Fruit fly (Drosophila melanogaster) whole organism, embryonic: ENCODE results near the gene CG16736.
A peak's percentile ranks its signal among the peaks of the same experiment; 100 is the strongest.

Experiments used
- Bgb ChIP-seq: fragments of 200-800 bp; sonication (Bioruptor generic); IDR thresholded peaks from 2 replicates; pipeline ENCODE4 v1.3.6; 2022; ENCODE audit warnings: missing biosample characterization, missing genetic modification characterization; ENCODE audit not compliant: partially characterized antibody
- CG10462 ChIP-seq: fragments of 200-800 bp; sonication (Bioruptor generic); optimal IDR thresholded peaks from 2 replicates; lab custom pipeline; 2016; ENCODE audit warnings: missing biosample characterization, missing genetic modification characterization
- CG10565 ChIP-seq: fragments of 200-800 bp; sonication (Bioruptor generic); optimal IDR thresholded peaks from 3 replicates; lab custom pipeline; 2016; ENCODE audit warnings: missing biosample characterization, mild to moderate bottlenecking, missing genetic modification characterization
- CG11560 ChIP-seq: fragments of 200-800 bp; sonication (Bioruptor generic); IDR thresholded peaks from 3 replicates; pipeline ENCODE4 v1.3.6; 2022; ENCODE audit warnings: missing biosample characterization, missing genetic modification characterization
- CG12391 ChIP-seq: fragments of 200-800 bp; sonication (Bioruptor generic); optimal IDR thresholded peaks from 3 replicates; lab custom pipeline; 2018; ENCODE audit warnings: missing biosample characterization, mild to moderate bottlenecking, missing genetic modification characterization, moderate library complexity
- CG12659 ChIP-seq: fragments of 200-800 bp; sonication (Bioruptor generic); optimal IDR thresholded peaks from 3 replicates; lab custom pipeline; 2017; ENCODE audit warnings: mild to moderate bottlenecking, missing biosample characterization, missing genetic modification reagents, missing genetic modification characterization
- CG14710 ChIP-seq: fragments of 200-800 bp; sonication (Bioruptor generic); optimal IDR thresholded peaks from 3 replicates; lab custom pipeline; 2019; ENCODE audit warnings: missing biosample characterization, mild to moderate bottlenecking, missing genetic modification characterization, moderate library complexity
- CG15514 ChIP-seq: fragments of 200-800 bp; sonication (Bioruptor generic); optimal IDR thresholded peaks from 3 replicates; lab custom pipeline; 2017; ENCODE audit warnings: missing biosample characterization, missing genetic modification characterization, mild to moderate bottlenecking, moderate library complexity, missing genetic modification reagents
- CG16863 ChIP-seq: fragments of 200-800 bp; sonication (Bioruptor generic); optimal IDR thresholded peaks from 3 replicates; lab custom pipeline; 2016; ENCODE audit warnings: missing biosample characterization, missing genetic modification characterization
- CG17361 ChIP-seq: fragments of 200-800 bp; sonication (Bioruptor generic); IDR thresholded peaks from 3 replicates; pipeline ENCODE4 v1.3.6; 2022; ENCODE audit warnings: missing biosample characterization, missing genetic modification characterization
- CG17385 ChIP-seq: fragments of 200-800 bp; sonication (Bioruptor generic); optimal IDR thresholded peaks from 3 replicates; lab custom pipeline; 2018; ENCODE audit warnings: missing biosample characterization, mild to moderate bottlenecking, missing genetic modification characterization
- CG2116 ChIP-seq: fragments of 200-800 bp; sonication (Bioruptor generic); optimal IDR thresholded peaks from 3 replicates; lab custom pipeline; 2018; ENCODE audit warnings: missing biosample characterization, mild to moderate bottlenecking, missing genetic modification characterization
- CG2202 ChIP-seq: fragments of 200-800 bp; sonication (Bioruptor generic); optimal IDR thresholded peaks from 2 replicates; lab custom pipeline; 2018; ENCODE audit warnings: missing biosample characterization, mild to moderate bottlenecking, missing genetic modification characterization
- CG2889 ChIP-seq: fragments of 200-800 bp; sonication (Bioruptor generic); IDR thresholded peaks from 3 replicates; pipeline ENCODE4 v1.3.6; 2022; ENCODE audit warnings: missing biosample characterization, missing genetic modification characterization
- CG30020 ChIP-seq: fragments of 200-800 bp; optimal IDR thresholded peaks from 2 replicates; lab custom pipeline; 2019; ENCODE audit warnings: missing biosample characterization, mild to moderate bottlenecking, missing genetic modification characterization, moderate library complexity
- CG32532 ChIP-seq: fragments of 200-800 bp; sonication (Bioruptor generic); IDR thresholded peaks from 2 replicates; pipeline ENCODE4 v1.3.6; 2022; ENCODE audit warnings: missing biosample characterization, missing genetic modification characterization
- CG3838 ChIP-seq: fragments of 200-800 bp; sonication (Bioruptor generic); optimal IDR thresholded peaks from 3 replicates; lab custom pipeline; 2016; ENCODE audit warnings: missing biosample characterization, missing genetic modification characterization
- CG4282 ChIP-seq: fragments of 200-800 bp; sonication (Bioruptor generic); optimal IDR thresholded peaks from 2 replicates; lab custom pipeline; 2016; ENCODE audit warnings: missing biosample characterization, missing genetic modification characterization
- CG6791 ChIP-seq: fragments of 200-800 bp; sonication (Bioruptor generic); IDR thresholded peaks from 3 replicates; pipeline ENCODE4 v1.3.6; 2022; ENCODE audit warnings: missing biosample characterization, missing genetic modification characterization; ENCODE audit not compliant: partially characterized antibody
- CG6813 ChIP-seq: fragments of 200-800 bp; sonication (Bioruptor generic); optimal IDR thresholded peaks from 2 replicates; lab custom pipeline; 2017; ENCODE audit warnings: missing biosample characterization, missing genetic modification characterization, mild to moderate bottlenecking, moderate library complexity, missing genetic modification reagents
- CG8359 ChIP-seq: fragments of 200-800 bp; sonication (Bioruptor generic); optimal IDR thresholded peaks from 2 replicates; lab custom pipeline; 2017; ENCODE audit warnings: missing biosample characterization, mild to moderate bottlenecking, missing genetic modification characterization, borderline replicate concordance
- Chrac-16 ChIP-seq: fragments of 200-800 bp; sonication (Bioruptor generic); optimal IDR thresholded peaks from 3 replicates; lab custom pipeline; 2016; ENCODE audit warnings: missing biosample characterization, missing genetic modification characterization
- MESR4 ChIP-seq: fragments of 200-800 bp; sonication (Bioruptor generic); optimal IDR thresholded peaks from 2 replicates; lab custom pipeline; 2018; ENCODE audit warnings: missing biosample characterization, mild to moderate bottlenecking, missing genetic modification characterization, moderate library complexity
- NFAT ChIP-seq: fragments of 200-800 bp; sonication (Bioruptor generic); IDR thresholded peaks from 2 replicates; pipeline ENCODE4 v1.3.6; 2022; ENCODE audit warnings: missing biosample characterization, missing genetic modification characterization
- Poxn ChIP-seq: fragments of 200-800 bp; sonication (Bioruptor generic); IDR thresholded peaks from 2 replicates; pipeline ENCODE4 v1.3.6; 2022; ENCODE audit warnings: missing biosample characterization, missing genetic modification characterization
- Rx ChIP-seq: fragments of 200-800 bp; sonication (Bioruptor generic); IDR thresholded peaks from 2 replicates; pipeline ENCODE4 v1.3.6; 2022; ENCODE audit warnings: missing biosample characterization, missing genetic modification characterization
- Sin3A ChIP-seq: fragments of >200 bp; optimal IDR thresholded peaks from 2 replicates; lab custom pipeline; 2018
- YL-1 ChIP-seq: fragments of 200-800 bp; sonication (Bioruptor generic); optimal IDR thresholded peaks from 3 replicates; lab custom pipeline; 2017; ENCODE audit warnings: missing biosample characterization, mild to moderate bottlenecking, missing genetic modification characterization
- cato ChIP-seq: fragments of 200-800 bp; sonication (Bioruptor generic); optimal IDR thresholded peaks from 2 replicates; lab custom pipeline; 2016; ENCODE audit warnings: missing biosample characterization, missing genetic modification characterization, borderline replicate concordance
- fd64A ChIP-seq: fragments of 200-800 bp; sonication (Bioruptor generic); optimal IDR thresholded peaks from 3 replicates; lab custom pipeline; 2018; ENCODE audit warnings: missing biosample characterization, mild to moderate bottlenecking, missing genetic modification characterization
- gsb-n ChIP-seq: fragments of 200-800 bp; sonication (Bioruptor generic); optimal IDR thresholded peaks from 3 replicates; lab custom pipeline; 2018; ENCODE audit warnings: missing biosample characterization, mild to moderate bottlenecking, missing genetic modification characterization
- h ChIP-seq: fragments of >200 bp; optimal IDR thresholded peaks from 2 replicates; lab custom pipeline; 2017
- hb ChIP-seq: fragments of 200-800 bp; sonication (Bioruptor generic); IDR thresholded peaks from 3 replicates; pipeline ENCODE4 v1.3.6; 2022; ENCODE audit warnings: missing biosample characterization, missing genetic modification characterization; ENCODE audit not compliant: partially characterized antibody
- nerfin-1 ChIP-seq: fragments of 200-800 bp; sonication (Bioruptor generic); optimal IDR thresholded peaks from 3 replicates; lab custom pipeline; 2019; ENCODE audit warnings: missing biosample characterization, mild to moderate bottlenecking, missing genetic modification characterization, moderate library complexity
- nmo ChIP-seq: fragments of 200-800 bp; sonication (Bioruptor generic); optimal IDR thresholded peaks from 2 replicates; lab custom pipeline; 2018; ENCODE audit warnings: missing biosample characterization, mild to moderate bottlenecking, missing genetic modification characterization, moderate library complexity
- odd ChIP-seq: fragments of 200-800 bp; sonication (Bioruptor generic); optimal IDR thresholded peaks from 2 replicates; lab custom pipeline; 2017; ENCODE audit warnings: missing biosample characterization, mild to moderate bottlenecking, missing genetic modification characterization
- p53 ChIP-seq: fragments of 200-800 bp; sonication (Bioruptor generic); optimal IDR thresholded peaks from 2 replicates; lab custom pipeline; 2016; ENCODE audit warnings: missing biosample characterization, missing genetic modification characterization
- pzg ChIP-seq: fragments of 200-800 bp; sonication (Bioruptor generic); optimal IDR thresholded peaks from 3 replicates; lab custom pipeline; 2018; ENCODE audit warnings: missing biosample characterization, mild to moderate bottlenecking, missing genetic modification characterization, moderate library complexity
- ranshi ChIP-seq: fragments of 200-800 bp; sonication (Bioruptor generic); IDR thresholded peaks from 2 replicates; pipeline ENCODE4 v1.3.6; 2022; ENCODE audit warnings: missing biosample characterization, missing genetic modification characterization
- row ChIP-seq: fragments of 200-800 bp; sonication (Bioruptor generic); IDR thresholded peaks from 3 replicates; pipeline ENCODE4 v1.3.6; 2022; ENCODE audit warnings: missing biosample characterization, missing genetic modification characterization
- salm ChIP-seq: fragments of 200-800 bp; sonication (Bioruptor generic); optimal IDR thresholded peaks from 2 replicates; lab custom pipeline; 2018; ENCODE audit warnings: missing biosample characterization, mild to moderate bottlenecking, missing genetic modification characterization
- sens ChIP-seq: fragments of 200-800 bp; sonication (Bioruptor generic); peaks from one replicate; lab custom pipeline; 2016; ENCODE audit warnings: missing biosample characterization, missing genetic modification characterization
- shn ChIP-seq: fragments of 200-800 bp; sonication (Bioruptor generic); optimal IDR thresholded peaks from 3 replicates; lab custom pipeline; 2016; ENCODE audit warnings: missing biosample characterization, missing genetic modification characterization
- sim ChIP-seq: fragments of 200-800 bp; sonication (Bioruptor generic); IDR thresholded peaks from 2 replicates; pipeline ENCODE4 v1.3.6; 2022; ENCODE audit warnings: missing biosample characterization, missing genetic modification characterization
- stwl ChIP-seq: fragments of 200-800 bp; sonication (Bioruptor generic); optimal IDR thresholded peaks from 3 replicates; lab custom pipeline; 2018; ENCODE audit warnings: missing biosample characterization, mild to moderate bottlenecking, missing genetic modification characterization, moderate library complexity
- tx ChIP-seq: fragments of 200-800 bp; sonication (Bioruptor generic); optimal IDR thresholded peaks from 2 replicates; lab custom pipeline; 2016; ENCODE audit warnings: missing biosample characterization, missing genetic modification characterization
- unc-4 ChIP-seq: fragments of 200-800 bp; sonication (Bioruptor generic); IDR thresholded peaks from 2 replicates; pipeline ENCODE4 v1.3.6; 2022; ENCODE audit warnings: missing biosample characterization, missing genetic modification characterization; ENCODE audit not compliant: partially characterized antibody
- vvl ChIP-seq: fragments of 200-800 bp; sonication (Bioruptor generic); IDR thresholded peaks from 2 replicates; pipeline ENCODE4 v1.3.6; 2022; ENCODE audit warnings: missing biosample characterization, missing genetic modification characterization
- zen ChIP-seq: fragments of 200-800 bp; sonication (Bioruptor generic); optimal IDR thresholded peaks from 3 replicates; lab custom pipeline; 2018; ENCODE audit warnings: missing biosample characterization, mild to moderate bottlenecking, missing genetic modification characterization, moderate library complexity

CG16736 gene

DNA sequence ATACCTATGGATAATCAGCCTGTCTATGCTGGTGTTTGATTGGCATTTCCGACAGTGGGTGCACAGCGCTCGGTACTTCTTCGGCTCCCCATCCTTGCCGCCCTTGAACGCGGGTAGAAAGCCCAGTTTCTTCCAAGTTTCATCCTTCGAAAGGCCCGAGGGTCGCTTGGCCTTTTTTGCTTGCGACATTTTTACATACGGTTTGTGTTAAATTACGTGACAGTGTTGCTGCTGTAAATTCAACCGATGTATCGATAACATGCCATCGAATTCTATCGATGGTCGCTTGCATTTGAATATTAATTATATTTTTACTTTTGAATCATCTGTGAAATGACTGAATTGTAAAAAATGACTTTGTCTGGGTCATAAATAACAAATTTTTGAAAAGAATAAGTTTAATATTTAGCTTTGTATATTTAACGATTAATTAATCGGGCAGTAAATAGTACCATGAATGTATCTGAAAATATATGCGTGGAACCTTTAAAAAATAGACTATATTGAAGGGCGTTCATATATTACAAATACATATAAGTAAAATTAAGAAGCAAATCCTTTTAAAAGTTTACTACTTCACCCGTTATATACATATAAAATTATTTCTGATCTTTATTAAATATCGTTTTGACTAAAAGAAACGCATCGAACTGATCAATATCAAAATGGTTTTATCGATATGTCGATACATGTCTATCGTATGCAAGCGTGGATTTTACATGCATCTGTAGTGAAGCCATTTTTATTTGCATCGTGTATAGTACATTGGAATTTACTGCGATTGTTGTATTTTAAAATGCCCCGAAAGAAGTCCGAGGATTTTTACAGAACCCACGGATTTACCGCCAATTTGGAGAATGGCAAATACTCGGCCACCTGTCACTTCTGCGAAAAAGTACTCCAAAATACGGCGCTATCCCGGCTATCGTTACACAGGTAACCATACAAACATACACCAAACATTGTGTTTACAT is 1.0 kb upstream of the CG16736 start, which contains the start of the genes Ibf2 and Ibf1:
Gene Ibf2 (minus strand): TSS at position 250 of the 974 bp plus-strand sequence.
Gene Ibf1 (plus strand): TSS at position 713 of the 974 bp plus-strand sequence.
- peak; percentile 35 for TF ChIP-seq zen (tag; lab: Kevin White, UChicago)
- TF ChIP-seq Sin3A (lab: Kevin White, UChicago), result no peak
- peak; percentile 35; the same call in 1 of the 2 replicates for TF ChIP-seq vvl (GFP tag; lab: Robert Waterston, UW)
- no peak for TF ChIP-seq CG10462 (GFP tag; lab: Kevin White, UChicago)
- TF ChIP-seq CG8359 (GFP tag; lab: Kevin White, UChicago), result no peak
- TF ChIP-seq CG4282 (GFP tag; lab: Kevin White, UChicago), result no peak
- peak; percentile 79 for TF ChIP-seq unc-4 (GFP tag; lab: Robert Waterston, UW)
- no peak for TF ChIP-seq CG2889 (GFP tag; lab: Robert Waterston, UW)
- TF ChIP-seq hb, result peak; percentile 82
- no peak for TF ChIP-seq CG6813
- TF ChIP-seq nerfin-1, result peak; percentile 92
- no peak for TF ChIP-seq odd (GFP tag; lab: Kevin White, UChicago)
- peak; percentile 97 for TF ChIP-seq CG2116 (GFP tag; lab: Kevin White, UChicago)
- no peak for TF ChIP-seq CG11560 (tag; lab: Robert Waterston, UW)
- no peak for TF ChIP-seq CG32532 (GFP tag; lab: Robert Waterston, UW)
- peak; percentile 56 for TF ChIP-seq sens
- no peak for TF ChIP-seq ranshi (GFP tag; lab: Robert Waterston, UW)
- no peak for TF ChIP-seq Chrac-16 (GFP tag; lab: Kevin White, UChicago)
- peak; percentile 42 for TF ChIP-seq pzg (GFP tag; lab: Kevin White, UChicago)
- TF ChIP-seq tx (GFP tag; lab: Kevin White, UChicago), result no peak
- TF ChIP-seq NFAT (GFP tag; lab: Robert Waterston, UW), result no peak
- TF ChIP-seq CG16863 (GFP tag; lab: Kevin White, UChicago), result no peak
- no peak for TF ChIP-seq CG12391 (tag; lab: Kevin White, UChicago)
- no peak for TF ChIP-seq cato
- peak; percentile 33 for TF ChIP-seq CG12659 (GFP tag; lab: Kevin White, UChicago)
- TF ChIP-seq CG17385 (GFP tag; lab: Kevin White, UChicago), result no peak
- peak; percentile 4 for TF ChIP-seq CG15514 (GFP tag; lab: Kevin White, UChicago)
- no peak for TF ChIP-seq gsb-n (tag; lab: Kevin White, UChicago)
- TF ChIP-seq h (lab: Kevin White, UChicago), result no peak
- TF ChIP-seq MESR4, result peak; percentile 59
- TF ChIP-seq YL-1 (GFP tag; lab: Kevin White, UChicago), result no peak
- peak; percentile 88 for TF ChIP-seq Bgb (GFP tag; lab: Robert Waterston, UW)
- no peak for TF ChIP-seq salm (tag; lab: Kevin White, UChicago)
- TF ChIP-seq CG30020 (tag; lab: Kevin White, UChicago), result peak; percentile 14
- 0 out of 3 replicates have a peak, but pooled peaks have one; percentile 28 for TF ChIP-seq CG17361 (GFP tag; lab: Robert Waterston, UW)
- TF ChIP-seq p53 (GFP tag; lab: Kevin White, UChicago), result no peak
- peak; percentile 55; the same call in 2 of the 3 replicates for TF ChIP-seq row (GFP tag; lab: Robert Waterston, UW)
- TF ChIP-seq Poxn (GFP tag; lab: Robert Waterston, UW), result no peak
- TF ChIP-seq sim, result no peak
- no peak for TF ChIP-seq fd64A (GFP tag; lab: Kevin White, UChicago)
- TF ChIP-seq Rx (GFP tag; lab: Robert Waterston, UW), result no peak
- TF ChIP-seq CG2202 (tag; lab: Kevin White, UChicago), result no peak
- TF ChIP-seq nmo (GFP tag; lab: Kevin White, UChicago), result peak; percentile 13
- TF ChIP-seq CG14710 (tag; lab: Kevin White, UChicago), result peak; percentile 62
- peak; percentile 30 for TF ChIP-seq stwl (tag; lab: Kevin White, UChicago)
- TF ChIP-seq shn, result no peak
- no peak for TF ChIP-seq CG10565
- no peak for TF ChIP-seq CG3838 (GFP tag; lab: Kevin White, UChicago)
- peak; percentile 92 for TF ChIP-seq CG6791 (GFP tag; lab: Robert Waterston, UW)
